Worm (Caenorhabditis elegans): ENCODE data around the gene tin-9.1.

DNA sequence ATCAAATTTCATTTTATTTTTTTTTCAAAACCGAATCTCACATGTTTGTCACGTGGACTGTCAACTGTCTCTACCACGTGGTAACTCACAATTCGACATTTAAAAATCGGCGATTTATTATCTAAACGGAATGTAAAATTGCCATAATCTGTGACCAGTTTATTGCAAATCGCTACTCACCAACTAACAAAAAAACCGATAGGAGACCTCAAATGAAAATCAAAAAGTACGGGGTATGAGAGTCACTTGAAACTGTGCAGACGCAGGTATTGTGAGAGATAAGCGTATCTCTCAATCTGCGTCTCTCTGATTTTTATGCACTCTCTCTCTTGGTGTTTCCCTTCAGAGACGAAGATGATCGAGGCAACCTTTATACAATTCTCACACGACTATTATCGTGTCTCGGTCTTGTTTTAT, 3.4 kb upstream of the tin-9.1 start:
- no peak for TF ChIP-seq ref-1 (GFP tag; conservative IDR thresholded peaks at IDR 0.05)
- TF ChIP-seq tab-1 (GFP tag; IDR thresholded peaks at IDR 0.05): no peak
- no peak for TF ChIP-seq ztf-23 (GFP tag; IDR thresholded peaks at IDR 0.05)
- no peak for TF ChIP-seq flt-1 (GFP tag; IDR thresholded peaks at IDR 0.05)
- TF ChIP-seq cog-1 (tag; optimal IDR thresholded peaks at IDR 0.05): no peak
- no peak for TF ChIP-seq T22C8.4 (GFP tag; IDR thresholded peaks at IDR 0.05)
- TF ChIP-seq med-1 (GFP tag; optimal IDR thresholded peaks at IDR 0.05; ENCODE audit: insufficient read depth): no peak
- no peak for TF ChIP-seq ztf-29 (GFP tag; IDR thresholded peaks at IDR 0.05)
- TF ChIP-seq klf-2 (GFP tag; conservative IDR thresholded peaks at IDR 0.05): no peak

Data from whole organism, midembryonic.